ENCODE assay signal across 1 worm cellular context in genomic region chrX:2890041-2890650, ce11.
TF ChIP-seq lines count a peak whose summit lies in the region.

No protein-coding gene starts in this region.

TF ChIP-seq in whole organism, L1 larva, 84 proteins besides CTCF, POLR2A, EP300 and RAD21 (continued from another document):
- TF ChIP-seq nhr-19 (GFP tag; conservative IDR thresholded peaks at IDR 0.05; lab: Robert Waterston, UW) (0 out of 2 replicates have a peak, but pooled peaks have one; percentile 5), fkh-10 (GFP tag; optimal IDR thresholded peaks at IDR 0.05; lab: Kevin White, UChicago) (no peak), mef-2 (tag; optimal IDR thresholded peaks at IDR 0.05; lab: Kevin White, UChicago) (no peak)
